Worm (Caenorhabditis elegans) whole organism, L4 larva: ENCODE results near the gene vps-18.
A peak's percentile ranks its signal among the peaks of the same experiment; 100 is the strongest.

Experiments
- F37D6.2 ChIP-seq: sonication (generic microtip); optimal IDR thresholded peaks from 2 replicates; lab custom pipeline; 2016; ENCODE audit warnings: mild to moderate bottlenecking, missing genetic modification characterization, missing compliant biosample characterization
- T26A8.4 ChIP-seq: fragments of 200-800 bp; sonication (Bioruptor generic); IDR thresholded peaks from 2 replicates; pipeline ENCODE4 v1.3.6; 2022; ENCODE audit warnings: missing genetic modification characterization, missing compliant biosample characterization
- Y48G9A.11 ChIP-seq: fragments of 200-800 bp; sonication (Bioruptor generic); IDR thresholded peaks from 2 replicates; pipeline ENCODE4 v1.3.6; 2022; ENCODE audit warnings: missing genetic modification reagents, missing genetic modification characterization, missing compliant biosample characterization
- Y5F2A.4 ChIP-seq: fragments of 200-800 bp; sonication (Bioruptor generic); optimal IDR thresholded peaks from 2 replicates; lab custom pipeline; 2018; ENCODE audit warnings: mild to moderate bottlenecking, missing genetic modification characterization, missing compliant biosample characterization
- Y75B8A.6 ChIP-seq: fragments of 200-800 bp; sonication (Bioruptor generic); IDR thresholded peaks from 2 replicates; pipeline ENCODE4 v1.3.6; 2022; ENCODE audit warnings: missing genetic modification reagents, missing genetic modification characterization, missing compliant biosample characterization
- aly-2 ChIP-seq: sonication (generic microtip); optimal IDR thresholded peaks from 2 replicates; lab custom pipeline; 2018; ENCODE audit warnings: missing biosample characterization, missing genetic modification characterization
- ama-1 ChIP-seq: fragments of 150-350 bp; optimal IDR thresholded peaks from 2 replicates; lab custom pipeline; 2014; ENCODE audit warnings: inconsistent platforms, mixed read lengths
- attf-4 ChIP-seq: sonication (generic microtip); optimal IDR thresholded peaks from 3 replicates; lab custom pipeline; 2017; ENCODE audit warnings: missing biosample characterization, missing genetic modification characterization
- ceh-20 ChIP-seq: fragments of 200-800 bp; sonication (Bioruptor generic); IDR thresholded peaks from 2 replicates; pipeline ENCODE4 v1.3.6; 2022; ENCODE audit warnings: missing genetic modification reagents, missing genetic modification characterization, missing compliant biosample characterization
- ceh-32 ChIP-seq: sonication (generic microtip); optimal IDR thresholded peaks from 2 replicates; lab custom pipeline; 2016; ENCODE audit warnings: mild to moderate bottlenecking, missing genetic modification characterization, missing compliant biosample characterization; ENCODE audit not compliant: poor library complexity
- ceh-44 ChIP-seq: fragments of 200-800 bp; sonication (Bioruptor generic); IDR thresholded peaks from 2 replicates; pipeline ENCODE4 v1.3.6; 2022; ENCODE audit warnings: missing genetic modification reagents, missing genetic modification characterization, missing compliant biosample characterization
- ceh-82 ChIP-seq: sonication (generic microtip); optimal IDR thresholded peaks from 2 replicates; lab custom pipeline; 2017; ENCODE audit warnings: missing biosample characterization, missing genetic modification characterization
- ces-1 ChIP-seq: fragments of 150-350 bp; sonication (generic microtip); optimal IDR thresholded peaks from 4 replicates; lab custom pipeline; 2014; ENCODE audit warnings: missing biosample characterization, missing genetic modification reagents, missing genetic modification characterization
- cey-2 ChIP-seq: sonication (generic microtip); optimal IDR thresholded peaks from 3 replicates; lab custom pipeline; 2017; ENCODE audit warnings: missing genetic modification characterization, mild to moderate bottlenecking, missing compliant biosample characterization, antibody characterized with exemption, borderline replicate concordance; ENCODE audit not compliant: insufficient read depth
- daf-16 ChIP-seq, 3 experiments: sonication (generic microtip); optimal IDR thresholded peaks; 2 replicates each; lab custom pipeline; 2016 to 2017; ENCODE audit warnings: missing genetic modification characterization in 3 of 3, missing genetic modification reagents in 3 of 3, mild to moderate bottlenecking in 2 of 3, missing compliant biosample characterization in 2 of 3, missing biosample characterization in 1 of 3, moderate library complexity in 1 of 3
- dmd-6 ChIP-seq: fragments of 200-800 bp; sonication (Bioruptor generic); IDR thresholded peaks from 2 replicates; pipeline ENCODE4 v1.3.6; 2022; ENCODE audit warnings: missing genetic modification reagents, missing genetic modification characterization, missing compliant biosample characterization
- duxl-1 ChIP-seq: sonication (generic microtip); optimal IDR thresholded peaks from 2 replicates; lab custom pipeline; 2016; ENCODE audit warnings: mild to moderate bottlenecking, missing genetic modification characterization, moderate library complexity, missing compliant biosample characterization; ENCODE audit not compliant: poor library complexity
- dve-1 ChIP-seq: sonication (generic microtip); optimal IDR thresholded peaks from 2 replicates; lab custom pipeline; 2017; ENCODE audit warnings: antibody characterized with exemption, mild to moderate bottlenecking, missing genetic modification characterization, missing compliant biosample characterization; ENCODE audit not compliant: insufficient read depth
- egl-27 ChIP-seq: sonication (generic microtip); optimal IDR thresholded peaks from 3 replicates; lab custom pipeline; 2017; ENCODE audit warnings: missing biosample characterization, missing genetic modification reagents, missing genetic modification characterization
- egl-43 ChIP-seq: fragments of 200-800 bp; sonication (Bioruptor generic); IDR thresholded peaks from 2 replicates; pipeline ENCODE4 v1.3.6; 2022; ENCODE audit warnings: missing genetic modification reagents, missing genetic modification characterization, missing compliant biosample characterization
- hlh-30 ChIP-seq: sonication (generic microtip); optimal IDR thresholded peaks from 2 replicates; lab custom pipeline; 2017; ENCODE audit warnings: antibody characterized with exemption, mild to moderate bottlenecking, missing genetic modification characterization, missing compliant biosample characterization; ENCODE audit not compliant: insufficient read depth
- jun-1 ChIP-seq: fragments of 150-350 bp; optimal IDR thresholded peaks from 2 replicates; lab custom pipeline; 2014; ENCODE audit warnings: missing biosample characterization, missing genetic modification reagents, missing genetic modification characterization
- lim-7 ChIP-seq: fragments of 200-800 bp; sonication (Bioruptor generic); IDR thresholded peaks from 2 replicates; pipeline ENCODE4 v1.3.6; 2022; ENCODE audit warnings: missing genetic modification characterization, missing compliant biosample characterization
- lin-1 ChIP-seq: fragments of 200-800 bp; sonication (Bioruptor generic); IDR thresholded peaks from 2 replicates; pipeline ENCODE4 v1.3.6; 2022; ENCODE audit warnings: missing genetic modification reagents, missing genetic modification characterization, missing compliant biosample characterization
- lin-38 ChIP-seq: fragments of 200-800 bp; sonication (Bioruptor generic); IDR thresholded peaks from 2 replicates; pipeline ENCODE4 v1.3.6; 2022; ENCODE audit warnings: missing genetic modification reagents, missing genetic modification characterization, missing compliant biosample characterization
- lin-39 ChIP-seq: fragments of 150-350 bp; optimal IDR thresholded peaks from 2 replicates; lab custom pipeline; 2014; ENCODE audit warnings: missing biosample characterization, missing genetic modification reagents, missing genetic modification characterization
- madf-9 ChIP-seq: fragments of 200-800 bp; sonication (Bioruptor generic); conservative IDR thresholded peaks from 2 replicates; pipeline ENCODE4 v1.3.6; 2022; ENCODE audit warnings: missing genetic modification reagents, missing genetic modification characterization, missing compliant biosample characterization
- mdt-29 ChIP-seq: fragments of 200-800 bp; sonication (Bioruptor generic); IDR thresholded peaks from 2 replicates; pipeline ENCODE4 v1.3.6; 2022; ENCODE audit warnings: missing genetic modification reagents, missing genetic modification characterization, missing compliant biosample characterization
- nhr-10 ChIP-seq: fragments of 150-350 bp; optimal IDR thresholded peaks from 2 replicates; lab custom pipeline; 2014; ENCODE audit warnings: missing biosample characterization, missing genetic modification characterization
- nhr-11 ChIP-seq: fragments of 150-350 bp; optimal IDR thresholded peaks from 2 replicates; lab custom pipeline; 2014; ENCODE audit warnings: missing biosample characterization, missing genetic modification characterization
- nhr-28 ChIP-seq: fragments of 150-350 bp; optimal IDR thresholded peaks from 2 replicates; lab custom pipeline; 2014; ENCODE audit warnings: missing biosample characterization, missing genetic modification characterization
- nhr-42 ChIP-seq: fragments of 200-800 bp; sonication (Bioruptor generic); IDR thresholded peaks from 2 replicates; pipeline ENCODE4 v1.3.6; 2022; ENCODE audit warnings: missing genetic modification characterization, missing compliant biosample characterization
- nhr-48 ChIP-seq: sonication (generic microtip); optimal IDR thresholded peaks from 2 replicates; lab custom pipeline; 2016; ENCODE audit warnings: mild to moderate bottlenecking, missing genetic modification characterization, missing compliant biosample characterization
- nhr-76 ChIP-seq: fragments of 150-350 bp; optimal IDR thresholded peaks from 2 replicates; lab custom pipeline; 2014; ENCODE audit warnings: missing biosample characterization, missing genetic modification characterization
- pha-4 ChIP-seq, 2 experiments: fragments of 150-350 bp in 1 of 2; fragments of 200-800 bp in 1 of 2; sonication (Bioruptor generic) in 1 of 2; IDR thresholded peaks in 1 of 2; optimal IDR thresholded peaks in 1 of 2; 2 replicates each; pipeline versions ENCODE4 v1.3.6 to Lab custom; 2014 to 2022; ENCODE audit warnings: missing genetic modification characterization in 2 of 2, missing genetic modification reagents in 2 of 2, missing biosample characterization in 1 of 2, missing compliant biosample characterization in 1 of 2
- pqm-1 ChIP-seq: sonication (generic microtip); optimal IDR thresholded peaks from 2 replicates; lab custom pipeline; 2017; ENCODE audit warnings: missing biosample characterization, missing genetic modification characterization
- rbr-2 ChIP-seq: sonication (generic microtip); optimal IDR thresholded peaks from 2 replicates; lab custom pipeline; 2016; ENCODE audit warnings: missing genotype, missing genetic modification characterization, missing compliant biosample characterization
- set-16 ChIP-seq: fragments of 200-800 bp; sonication (Bioruptor generic); IDR thresholded peaks from 2 replicates; pipeline ENCODE4 v1.3.6; 2022; ENCODE audit warnings: missing genetic modification reagents, missing genetic modification characterization, missing compliant biosample characterization
- skn-1 ChIP-seq: fragments of 150-350 bp; optimal IDR thresholded peaks from 2 replicates; lab custom pipeline; 2014; ENCODE audit warnings: missing biosample characterization, missing genetic modification characterization
- snpc-1.2 ChIP-seq: fragments of 200-800 bp; sonication (Bioruptor generic); IDR thresholded peaks from 2 replicates; pipeline ENCODE4 v1.3.6; 2022; ENCODE audit warnings: missing genetic modification reagents, missing genetic modification characterization, missing compliant biosample characterization
- snpc-4 ChIP-seq: fragments of 150-350 bp; optimal IDR thresholded peaks from 2 replicates; lab custom pipeline; 2014; ENCODE audit warnings: missing biosample characterization, missing genetic modification characterization
- spr-3 ChIP-seq: fragments of 200-800 bp; sonication (Bioruptor generic); optimal IDR thresholded peaks from 2 replicates; lab custom pipeline; 2018; ENCODE audit warnings: mild to moderate bottlenecking, missing genetic modification characterization, missing compliant biosample characterization
- tra-1 ChIP-seq: fragments of 200-800 bp; sonication (Bioruptor generic); IDR thresholded peaks from 2 replicates; pipeline ENCODE4 v1.3.6; 2022; ENCODE audit warnings: missing genetic modification reagents, missing genetic modification characterization, missing compliant biosample characterization
- unc-39 ChIP-seq: sonication (generic microtip); optimal IDR thresholded peaks from 2 replicates; lab custom pipeline; 2017; ENCODE audit warnings: missing biosample characterization, missing genetic modification characterization
- vab-7 ChIP-seq: fragments of 200-800 bp; sonication (Bioruptor generic); IDR thresholded peaks from 2 replicates; pipeline ENCODE4 v1.3.6; 2022; ENCODE audit warnings: missing genetic modification reagents, missing genetic modification characterization, missing compliant biosample characterization
- zfp-2 ChIP-seq: sonication (generic microtip); optimal IDR thresholded peaks from 2 replicates; lab custom pipeline; 2016; ENCODE audit warnings: mild to moderate bottlenecking, missing genetic modification characterization, missing compliant biosample characterization
- zip-11 ChIP-seq: fragments of 200-800 bp; sonication (Bioruptor generic); IDR thresholded peaks from 2 replicates; pipeline ENCODE4 v1.3.6; 2022; ENCODE audit warnings: missing genetic modification characterization, missing compliant biosample characterization
- ztf-7 ChIP-seq: fragments of 150-350 bp; optimal IDR thresholded peaks from 2 replicates; lab custom pipeline; 2014; ENCODE audit warnings: missing biosample characterization, missing genetic modification characterization

vps-18 gene

DNA sequence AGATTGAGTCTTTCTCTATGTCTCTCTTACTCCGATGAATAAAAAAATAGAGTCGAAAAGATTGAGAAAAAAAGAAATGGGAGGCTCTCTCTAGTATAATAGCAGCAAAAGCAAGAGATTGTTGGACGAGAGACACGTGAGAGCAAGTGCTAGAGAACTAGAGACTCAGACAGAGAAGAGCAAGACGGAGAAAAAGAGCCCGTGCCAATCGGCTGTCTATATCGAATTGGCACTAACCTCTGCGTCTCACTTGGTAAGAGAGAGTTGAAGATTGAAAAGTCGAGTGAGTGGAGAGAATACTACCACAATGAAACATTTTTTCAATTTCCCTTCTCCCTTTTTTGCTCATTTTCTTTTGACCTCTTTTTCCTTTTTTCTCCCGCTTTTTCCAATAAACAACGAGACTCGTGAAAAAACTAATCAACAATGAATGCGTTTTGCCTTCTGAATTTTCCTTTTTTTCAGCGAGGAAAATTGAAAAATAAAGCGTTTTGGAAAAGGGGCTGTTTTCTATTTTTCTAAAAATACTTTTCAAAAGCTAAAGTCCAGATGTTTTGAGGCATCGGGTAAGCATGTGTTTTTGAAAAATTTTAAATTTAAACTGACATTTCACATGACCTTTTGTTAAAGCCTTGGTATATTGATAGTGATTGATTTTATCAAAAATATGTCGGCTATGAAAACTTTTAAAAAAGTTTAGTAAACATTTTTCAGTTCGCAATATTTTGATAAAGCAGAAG is 45.8 kb downstream of the vps-18 start (continued):
- TF ChIP-seq cey-2 (tag; lab: Kevin White, UChicago) (no peak), ceh-44 (GFP tag; lab: Robert Waterston, UW) (no peak), set-16 (GFP tag; lab: Robert Waterston, UW) (no peak), dve-1 (tag; lab: Kevin White, UChicago) (peak; percentile 53), Y48G9A.11 (no peak), madf-9 (GFP tag; lab: Robert Waterston, UW) (no peak), ztf-7 (peak; percentile 12), nhr-42 (GFP tag; lab: Robert Waterston, UW) (no peak), vab-7 (GFP tag; lab: Robert Waterston, UW) (no peak), jun-1 (tag; lab: Kevin White, UChicago) (no peak), nhr-11 (peak; percentile 75), T26A8.4 (GFP tag; lab: Robert Waterston, UW) (no peak), ama-1 (lab: Kevin White, UChicago) (no peak), Y75B8A.6 (GFP tag; lab: Robert Waterston, UW) (no peak), snpc-1.2 (GFP tag; lab: Robert Waterston, UW) (no peak), attf-4 (no peak), F37D6.2 (peak; percentile 28), unc-39 (tag; lab: Kevin White, UChicago) (no peak), lin-38 (peak; percentile 45), tra-1 (GFP tag; lab: Robert Waterston, UW) (no peak), nhr-10 (tag; lab: Kevin White, UChicago) (no peak), spr-3 (GFP tag; lab: Kevin White, UChicago) (no peak), snpc-4 (tag; lab: Kevin White, UChicago) (no peak), egl-27 (tag; lab: Kevin White, UChicago) (no peak), ces-1 (GFP tag; lab: Kevin White, UChicago) (peak; percentile 46), rbr-2 (peak; percentile 74), zip-11 (no peak), ceh-32 (tag; lab: Kevin White, UChicago) (no peak), nhr-76 (no peak), nhr-28 (tag; lab: Kevin White, UChicago) (peak; percentile 35), duxl-1 (tag; lab: Kevin White, UChicago) (no peak), lim-7 (GFP tag; lab: Robert Waterston, UW) (no peak), daf-16 (GFP tag; optimal IDR thresholded peaks at IDR 0.05; lab: Kevin White, UChicago) (no peak), daf-16 (tag; optimal IDR thresholded peaks at IDR 0.05; lab: Kevin White, UChicago) (no peak), dmd-6 (GFP tag; lab: Robert Waterston, UW) (peak; percentile 74)

DNA sequence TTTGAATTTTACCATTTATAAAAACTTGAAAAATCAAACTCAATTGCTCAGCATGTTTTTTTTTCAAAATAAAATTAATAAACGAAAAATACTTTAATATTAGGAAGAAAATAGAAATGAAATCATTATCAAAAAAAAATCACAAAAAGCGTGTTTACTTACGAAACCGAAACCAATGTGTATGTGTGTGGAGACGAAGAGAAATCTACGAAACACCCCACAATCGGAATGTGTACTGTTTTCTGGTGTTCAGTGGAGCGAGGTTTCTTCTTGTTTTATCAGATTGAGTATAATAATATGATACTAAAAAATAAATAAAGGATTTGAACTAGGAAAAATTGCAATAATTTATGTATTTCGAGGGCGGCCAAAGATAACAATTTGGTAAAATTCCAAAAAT is 46.7 kb downstream of the vps-18 start:
- TF ChIP-seq lin-1 (GFP tag; lab: Robert Waterston, UW) (no peak), Y5F2A.4 (GFP tag; lab: Kevin White, UChicago) (no peak), snpc-1.2 (GFP tag; lab: Robert Waterston, UW) (no peak), dmd-6 (GFP tag; lab: Robert Waterston, UW) (0 out of 2 replicates have a peak, but pooled peaks have one; percentile 29), set-16 (GFP tag; lab: Robert Waterston, UW) (no peak), nhr-76 (no peak), egl-43 (GFP tag; lab: Robert Waterston, UW) (no peak), ceh-20 (GFP tag; lab: Robert Waterston, UW) (no peak), pqm-1 (tag; lab: Kevin White, UChicago) (peak; percentile 44), aly-2 (tag; lab: Kevin White, UChicago) (no peak), mdt-29 (GFP tag; lab: Robert Waterston, UW) (no peak), snpc-4 (tag; lab: Kevin White, UChicago) (no peak), ceh-82 (tag; lab: Kevin White, UChicago) (no peak), cey-2 (tag; lab: Kevin White, UChicago) (no peak), ztf-7 (peak; percentile 15), hlh-30 (tag; lab: Kevin White, UChicago) (peak; percentile 21), lin-39 (no peak), pha-4 (GFP tag; IDR thresholded peaks at IDR 0.05; lab: Robert Waterston, UW) (no peak), pha-4 (tag; optimal IDR thresholded peaks at IDR 0.05; lab: Kevin White, UChicago) (peak; percentile 70), nhr-48 (tag; lab: Kevin White, UChicago) (no peak), skn-1 (no peak), zfp-2 (tag; lab: Kevin White, UChicago) (no peak), madf-9 (GFP tag; lab: Robert Waterston, UW) (no peak)
